Worm (Caenorhabditis elegans) whole organism, late embryonic: ENCODE measurements around the gene H29C22.1.

Experiments
- ama-1 ChIP-seq: fragments of 150-350 bp; optimal IDR thresholded peaks from 2 replicates; lab custom pipeline; 2014
- ceh-45 ChIP-seq: fragments of 200-800 bp; sonication (Bioruptor generic); IDR thresholded peaks from 2 replicates; pipeline ENCODE4 v1.3.6; 2022; ENCODE audit warnings: missing genetic modification reagents, missing genetic modification characterization, missing compliant biosample characterization
- ceh-9 ChIP-seq: sonication (generic microtip); optimal IDR thresholded peaks from 2 replicates; lab custom pipeline; 2016; ENCODE audit warnings: mild to moderate bottlenecking, missing genetic modification characterization, inconsistent platforms, missing compliant biosample characterization
- dmd-4 ChIP-seq: sonication (generic microtip); optimal IDR thresholded peaks from 2 replicates; lab custom pipeline; 2016; ENCODE audit warnings: borderline replicate concordance, missing genetic modification characterization, missing compliant biosample characterization
- fkh-6 ChIP-seq: sonication (generic microtip); optimal IDR thresholded peaks from 2 replicates; lab custom pipeline; 2016; ENCODE audit warnings: missing genetic modification characterization, missing compliant biosample characterization
- pqm-1 ChIP-seq: sonication (generic microtip); optimal IDR thresholded peaks from 2 replicates; lab custom pipeline; 2016; ENCODE audit warnings: missing genetic modification characterization, missing compliant biosample characterization
- tbx-2 ChIP-seq: sonication (generic microtip); optimal IDR thresholded peaks from 2 replicates; lab custom pipeline; 2016; ENCODE audit warnings: missing genetic modification characterization, missing compliant biosample characterization
- unc-86 ChIP-seq: sonication (generic microtip); optimal IDR thresholded peaks from 2 replicates; lab custom pipeline; 2016; ENCODE audit warnings: missing genetic modification characterization, missing compliant biosample characterization

DNA sequence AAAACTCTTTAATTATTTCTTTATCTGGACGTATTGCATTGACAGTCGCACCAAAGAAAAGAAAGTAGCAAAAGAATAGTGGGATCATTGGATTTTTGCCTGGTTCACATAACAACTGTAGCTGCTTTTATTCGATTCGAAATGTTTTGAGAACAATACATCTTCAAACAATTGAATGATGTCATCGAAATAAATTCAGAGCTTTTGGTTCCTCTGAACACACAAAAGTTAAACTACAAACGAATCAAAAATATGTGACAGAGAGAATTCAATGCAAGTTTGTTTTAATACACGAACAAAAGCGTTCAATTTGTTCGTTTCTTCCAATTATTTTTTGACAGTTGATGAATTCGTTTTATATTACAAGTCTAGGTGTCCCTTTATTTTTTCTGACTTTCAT lies at the start of gene H29C22.1:
- TF ChIP-seq ceh-9 (no peak), dmd-4 (tag; lab: Kevin White, UChicago) (no peak), unc-86 (tag; lab: Kevin White, UChicago) (no peak), pqm-1 (no peak), tbx-2 (tag; lab: Kevin White, UChicago) (no peak), fkh-6 (no peak), ceh-45 (GFP tag; lab: Robert Waterston, UW) (no peak), ama-1 (lab: Kevin White, UChicago) (no peak)
